Worm (Caenorhabditis elegans) whole organism, early embryonic: ENCODE data around the gene C49C3.10.

Experiments
- B0310.2 ChIP-seq: sonication (generic microtip); optimal IDR thresholded peaks from 2 replicates; lab custom pipeline; 2016; ENCODE audit warnings: mild to moderate bottlenecking, missing genetic modification characterization, missing compliant biosample characterization
- F13C5.2 ChIP-seq: sonication (generic microtip); optimal IDR thresholded peaks from 2 replicates; lab custom pipeline; 2017; ENCODE audit warnings: mild to moderate bottlenecking, missing genetic modification characterization, inconsistent platforms, missing compliant biosample characterization
- aly-1 ChIP-seq: sonication (generic microtip); optimal IDR thresholded peaks from 2 replicates; lab custom pipeline; 2016; ENCODE audit warnings: missing genetic modification characterization, missing compliant biosample characterization
- ama-1 ChIP-seq: fragments of 150-350 bp; optimal IDR thresholded peaks from 2 replicates; lab custom pipeline; 2014
- ceh-36 ChIP-seq: sonication (generic microtip); optimal IDR thresholded peaks from 2 replicates; lab custom pipeline; 2016; ENCODE audit warnings: missing genetic modification characterization, inconsistent platforms, missing compliant biosample characterization
- flt-1 ChIP-seq: fragments of 200-800 bp; sonication (Bioruptor generic); IDR thresholded peaks from 2 replicates; pipeline ENCODE4 v1.3.6; 2022; ENCODE audit warnings: missing genetic modification characterization, missing compliant biosample characterization
- hmg-4 ChIP-seq: fragments of 200-800 bp; sonication (Bioruptor generic); optimal IDR thresholded peaks from 2 replicates; lab custom pipeline; 2018; ENCODE audit warnings: mild to moderate bottlenecking, missing genetic modification characterization, missing compliant biosample characterization
- hnd-1 ChIP-seq: sonication (generic microtip); optimal IDR thresholded peaks from 2 replicates; lab custom pipeline; 2016; ENCODE audit warnings: missing genetic modification characterization, missing compliant biosample characterization
- pes-1 ChIP-seq: fragments of 200-800 bp; sonication (Bioruptor generic); IDR thresholded peaks from 2 replicates; pipeline ENCODE4 v1.3.6; 2022; ENCODE audit warnings: missing genetic modification reagents, missing genetic modification characterization, missing compliant biosample characterization
- sea-1 ChIP-seq: fragments of 200-800 bp; sonication (Bioruptor generic); conservative IDR thresholded peaks from 2 replicates; pipeline ENCODE4 v1.3.6; 2022; ENCODE audit warnings: missing genetic modification characterization, missing compliant biosample characterization
- tbx-11 ChIP-seq: fragments of 200-800 bp; sonication (Bioruptor generic); IDR thresholded peaks from 2 replicates; pipeline ENCODE4 v1.3.6; 2022; ENCODE audit warnings: missing genetic modification characterization, missing compliant biosample characterization
- tbx-37 ChIP-seq: fragments of 200-800 bp; sonication (Bioruptor generic); conservative IDR thresholded peaks from 2 replicates; pipeline ENCODE4 v1.3.6; 2022; ENCODE audit warnings: missing genetic modification reagents, missing genetic modification characterization, missing compliant biosample characterization
- tra-4 ChIP-seq: sonication (generic microtip); optimal IDR thresholded peaks from 2 replicates; lab custom pipeline; 2017; ENCODE audit warnings: missing genetic modification characterization, missing compliant biosample characterization

- no peak for TF ChIP-seq ama-1 (lab: Kevin White, UChicago)
- TF ChIP-seq tbx-11 (GFP tag; lab: Robert Waterston, UW): no peak
- no peak for TF ChIP-seq F13C5.2 (tag; lab: Kevin White, UChicago)
- no peak for TF ChIP-seq hnd-1 (tag; lab: Kevin White, UChicago)
- TF ChIP-seq aly-1 (tag; lab: Kevin White, UChicago): no peak
- no peak for TF ChIP-seq B0310.2 (tag; lab: Kevin White, UChicago)
- TF ChIP-seq hmg-4 (GFP tag; lab: Kevin White, UChicago): no peak
- TF ChIP-seq tbx-37 (GFP tag; lab: Robert Waterston, UW): no peak
- TF ChIP-seq tra-4 (tag; lab: Kevin White, UChicago): no peak
- no peak for TF ChIP-seq flt-1 (GFP tag; lab: Robert Waterston, UW)
- no peak for TF ChIP-seq sea-1
- TF ChIP-seq pes-1 (GFP tag; lab: Robert Waterston, UW): no peak
- TF ChIP-seq ceh-36: no peak
Measured at ce11 chrIV:17301933-17302332, 36.8 kb downstream of the C49C3.10 start, which contains the start of gene ifta-2.
